Fruit fly (Drosophila melanogaster) whole organism, wandering third instar larva: ENCODE measurements around the gene CG13305.

Source experiments
- Abd-B ChIP-seq: fragments of >200 bp; optimal IDR thresholded peaks from 2 replicates; lab custom pipeline; 2017; ENCODE audit warnings: missing biosample characterization, missing genetic modification characterization
- CG32264 ChIP-seq: fragments of 200-800 bp; sonication (Bioruptor generic); optimal IDR thresholded peaks from 2 replicates; lab custom pipeline; 2016; ENCODE audit warnings: missing biosample characterization, missing genetic modification characterization
- CG9705 ChIP-seq: fragments of 200-800 bp; sonication (Bioruptor generic); optimal IDR thresholded peaks from 2 replicates; lab custom pipeline; 2018; ENCODE audit warnings: missing biosample characterization, mild to moderate bottlenecking, missing genetic modification characterization
- CrebA ChIP-seq: fragments of 200-800 bp; sonication (Bioruptor generic); optimal IDR thresholded peaks from 2 replicates; lab custom pipeline; 2016; ENCODE audit warnings: missing biosample characterization, mild to moderate bottlenecking, missing genetic modification characterization, borderline replicate concordance
- Dfd ChIP-seq: fragments of >200 bp; optimal IDR thresholded peaks from 2 replicates; lab custom pipeline; 2017; ENCODE audit warnings: missing biosample characterization, missing genetic modification characterization
- Dif ChIP-seq: fragments of 200-275, 200-300 bp; sonication (Bioruptor generic); optimal IDR thresholded peaks from 2 replicates; lab custom pipeline; 2018; ENCODE audit warnings: missing biosample characterization, missing genetic modification characterization; ENCODE audit not compliant: partially characterized antibody
- GATAd ChIP-seq: sonication (Bioruptor generic); optimal IDR thresholded peaks from 2 replicates; lab custom pipeline; 2016; ENCODE audit warnings: missing biosample characterization, missing genetic modification characterization
- HLH106 ChIP-seq: fragments of 200-800 bp; optimal IDR thresholded peaks from 3 replicates; lab custom pipeline; 2019; ENCODE audit warnings: missing biosample characterization, mild to moderate bottlenecking, missing genetic modification characterization, moderate library complexity
- Hnf4 ChIP-seq: fragments of 200-800 bp; sonication (Bioruptor generic); optimal IDR thresholded peaks from 2 replicates; lab custom pipeline; 2016; ENCODE audit warnings: missing biosample characterization, mild to moderate bottlenecking, missing genetic modification characterization
- Hr78 ChIP-seq: fragments of >200 bp; optimal IDR thresholded peaks from 2 replicates; lab custom pipeline; 2017; ENCODE audit warnings: missing biosample characterization, missing genetic modification characterization
- Hr83 ChIP-seq: fragments of 200-300 bp; sonication (Bioruptor generic); optimal IDR thresholded peaks from 2 replicates; lab custom pipeline; 2016; ENCODE audit warnings: missing biosample characterization, mild to moderate bottlenecking, missing genetic modification characterization, moderate library complexity; ENCODE audit not compliant: poor library complexity, severe bottlenecking
- Jra ChIP-seq: sonication (Bioruptor generic); optimal IDR thresholded peaks from 2 replicates; lab custom pipeline; 2016; ENCODE audit warnings: missing biosample characterization, missing genetic modification characterization
- Mio ChIP-seq: sonication (Bioruptor generic); optimal IDR thresholded peaks from 2 replicates; lab custom pipeline; 2016; ENCODE audit warnings: missing biosample characterization, missing genetic modification characterization
- Myc ChIP-seq: fragments of >200 bp; optimal IDR thresholded peaks from 2 replicates; lab custom pipeline; 2017
- N ChIP-seq: fragments of >200 bp; optimal IDR thresholded peaks from 2 replicates; lab custom pipeline; 2018; ENCODE audit warnings: missing biosample characterization, missing external identifiers, missing genetic modification characterization
- OdsH ChIP-seq: fragments of 200-800 bp; sonication (Bioruptor generic); optimal IDR thresholded peaks from 2 replicates; lab custom pipeline; 2016; ENCODE audit warnings: missing biosample characterization, mild to moderate bottlenecking, missing genetic modification characterization
- Rel ChIP-seq, 2 experiments: fragments of 200-800 bp; sonication (Bioruptor generic) in 1 of 2; optimal IDR thresholded peaks; 2 replicates in 1 of 2; 3 replicates in 1 of 2; lab custom pipeline; 2016 to 2019; ENCODE audit warnings: mild to moderate bottlenecking in 2 of 2, missing biosample characterization in 2 of 2, missing genetic modification characterization in 2 of 2, moderate library complexity in 1 of 2
- Sp1 ChIP-seq: fragments of 200-800 bp; sonication (Bioruptor generic); optimal IDR thresholded peaks from 3 replicates; lab custom pipeline; 2019; ENCODE audit warnings: missing biosample characterization, mild to moderate bottlenecking, missing genetic modification characterization, moderate library complexity
- br ChIP-seq: fragments of 200-800 bp; sonication (Bioruptor generic); optimal IDR thresholded peaks from 2 replicates; lab custom pipeline; 2016; ENCODE audit warnings: missing biosample characterization, missing genetic modification characterization
- brk ChIP-seq: fragments of 200-800 bp; sonication (Bioruptor generic); optimal IDR thresholded peaks from 2 replicates; lab custom pipeline; 2016; ENCODE audit warnings: missing biosample characterization, mild to moderate bottlenecking, missing genetic modification characterization
- dl ChIP-seq, 2 experiments: fragments of 175-275, 200-275 bp in 1 of 2; fragments of 200-275 bp in 1 of 2; sonication (Bioruptor generic); optimal IDR thresholded peaks; lab custom pipeline; 2018; ENCODE audit warnings: mild to moderate bottlenecking in 2 of 2, missing biosample characterization in 2 of 2, missing genetic modification characterization in 2 of 2, moderate library complexity in 2 of 2; ENCODE audit not compliant: partially characterized antibody in 2 of 2, insufficient read depth in 1 of 2
- dsf ChIP-seq: sonication (Bioruptor generic); optimal IDR thresholded peaks from 2 replicates; lab custom pipeline; 2016; ENCODE audit warnings: missing biosample characterization, missing genetic modification characterization, borderline replicate concordance
- ey ChIP-seq: fragments of 200-800 bp; sonication (Bioruptor generic); optimal IDR thresholded peaks from 2 replicates; lab custom pipeline; 2016; ENCODE audit warnings: missing biosample characterization, missing genetic modification characterization
- foxo ChIP-seq, 2 experiments: fragments of 200-800 bp; sonication (Bioruptor generic); optimal IDR thresholded peaks; 2 replicates in 1 of 2; 3 replicates in 1 of 2; lab custom pipeline; 2016 to 2017; ENCODE audit warnings: missing biosample characterization in 2 of 2, missing genetic modification characterization in 2 of 2
- fru ChIP-seq: fragments of 200-800 bp; sonication (Bioruptor generic); optimal IDR thresholded peaks from 3 replicates; lab custom pipeline; 2016; ENCODE audit warnings: missing biosample characterization, mild to moderate bottlenecking, missing genetic modification characterization
- h ChIP-seq: fragments of 200-800 bp; sonication (Bioruptor generic); optimal IDR thresholded peaks from 3 replicates; lab custom pipeline; 2016; ENCODE audit warnings: missing biosample characterization, mild to moderate bottlenecking, missing genetic modification characterization
- jim ChIP-seq: fragments of 175-275, 200-325 bp; sonication (Bioruptor generic); optimal IDR thresholded peaks from 2 replicates; lab custom pipeline; 2016; ENCODE audit warnings: missing biosample characterization, mild to moderate bottlenecking, missing genetic modification characterization
- lola ChIP-seq: fragments of >200 bp; optimal IDR thresholded peaks from 2 replicates; lab custom pipeline; 2017; ENCODE audit warnings: missing biosample characterization, missing genetic modification characterization
- pan ChIP-seq: fragments of >200 bp; optimal IDR thresholded peaks from 2 replicates; lab custom pipeline; 2017
- psq ChIP-seq: fragments of 200-800 bp; sonication (Bioruptor generic); optimal IDR thresholded peaks from 3 replicates; lab custom pipeline; 2017; ENCODE audit warnings: missing biosample characterization, mild to moderate bottlenecking, missing genetic modification characterization, moderate library complexity
- rgr ChIP-seq: fragments of 200-800 bp; sonication (Bioruptor generic); optimal IDR thresholded peaks from 3 replicates; lab custom pipeline; 2016; ENCODE audit warnings: missing biosample characterization, mild to moderate bottlenecking, missing genetic modification characterization
- sage ChIP-seq: fragments of 200-800 bp; sonication (Bioruptor generic); optimal IDR thresholded peaks from 2 replicates; lab custom pipeline; 2016; ENCODE audit warnings: missing biosample characterization, mild to moderate bottlenecking, missing genetic modification characterization
- sv ChIP-seq: fragments of 200-800 bp; sonication (Bioruptor generic); optimal IDR thresholded peaks from 3 replicates; lab custom pipeline; 2016; ENCODE audit warnings: missing biosample characterization, missing genetic modification characterization
- tai ChIP-seq: sonication (Bioruptor generic); optimal IDR thresholded peaks from 2 replicates; lab custom pipeline; 2016; ENCODE audit warnings: missing biosample characterization, missing genetic modification characterization
- usp ChIP-seq: fragments of >200 bp; optimal IDR thresholded peaks from 2 replicates; lab custom pipeline; 2017; ENCODE audit warnings: missing biosample characterization, missing genetic modification characterization
- woc ChIP-seq: sonication (Bioruptor generic); optimal IDR thresholded peaks from 2 replicates; lab custom pipeline; 2016; ENCODE audit warnings: missing biosample characterization, mild to moderate bottlenecking, missing genetic modification characterization

Gene CG13305

dm6 chr3L:8661793-8662669 lies 15.4 kb upstream of the CG13305 start:
- TF ChIP-seq pan (lab: Kevin White, UChicago) (no peak), fru (GFP tag; lab: Kevin White, UChicago) (peak; percentile 23), GATAd (no peak), N (GFP tag; lab: Kevin White, UChicago) (no peak), h (GFP tag; lab: Kevin White, UChicago) (peak; percentile 14), OdsH (GFP tag; lab: Kevin White, UChicago) (peak; percentile 7), Rel (GFP tag; optimal IDR thresholded peaks at IDR 0.05; lab: Kevin White, UChicago) (no peak), Rel (tag; optimal IDR thresholded peaks at IDR 0.05; lab: Kevin White, UChicago) (peak; percentile 3)

dm6 chr3L:8660800-8661199 lies 14.2 kb upstream of the CG13305 start:
- TF ChIP-seq HLH106 (tag; lab: Kevin White, UChicago) = no peak
- TF ChIP-seq Jra (GFP tag; lab: Kevin White, UChicago) = no peak
- TF ChIP-seq Hr83 (GFP tag; lab: Kevin White, UChicago) = no peak
- no peak for TF ChIP-seq CG9705 (GFP tag; lab: Kevin White, UChicago)

- no peak for TF ChIP-seq lola (GFP tag; lab: Kevin White, UChicago)
- no peak for TF ChIP-seq CrebA (GFP tag; lab: Kevin White, UChicago)
- TF ChIP-seq Hnf4 (GFP tag; lab: Kevin White, UChicago) = no peak
- TF ChIP-seq Hr83 (GFP tag; lab: Kevin White, UChicago) = no peak
- TF ChIP-seq OdsH (GFP tag; lab: Kevin White, UChicago) = no peak
- no peak for TF ChIP-seq GATAd
- no peak for TF ChIP-seq usp
- TF ChIP-seq CG32264 (GFP tag; lab: Kevin White, UChicago) = no peak
- no peak for TF ChIP-seq jim
- no peak for TF ChIP-seq h (GFP tag; lab: Kevin White, UChicago)
- no peak for TF ChIP-seq rgr (GFP tag; lab: Kevin White, UChicago)
- TF ChIP-seq dsf = no peak
- TF ChIP-seq br (GFP tag; lab: Kevin White, UChicago) = no peak
- TF ChIP-seq sage = no peak
- TF ChIP-seq Myc (lab: Kevin White, UChicago) = no peak
- no peak for TF ChIP-seq Hr78 (GFP tag; lab: Kevin White, UChicago)
- TF ChIP-seq Abd-B = no peak
- no peak for TF ChIP-seq N (GFP tag; lab: Kevin White, UChicago)
- TF ChIP-seq, all 38 proteins: peak for 0
These were observed 13.0 kb upstream of the CG13305 start for dm6 chr3L:8659601-8660000.

dm6 chr3L:8657787-8658186 lies 11.2 kb upstream of the CG13305 start:
- no peak for TF ChIP-seq psq
- TF ChIP-seq Myc (lab: Kevin White, UChicago) = no peak
- no peak for TF ChIP-seq h (GFP tag; lab: Kevin White, UChicago)
- no peak for TF ChIP-seq N (GFP tag; lab: Kevin White, UChicago)
- TF ChIP-seq CG9705 (GFP tag; lab: Kevin White, UChicago) = no peak
- no peak for TF ChIP-seq woc (GFP tag; lab: Kevin White, UChicago)
- no peak for TF ChIP-seq tai (GFP tag; lab: Kevin White, UChicago)
- no peak for TF ChIP-seq rgr (GFP tag; lab: Kevin White, UChicago)
- no peak for TF ChIP-seq dl (GFP tag; optimal IDR thresholded peaks at IDR 0.05; lab: Kevin White, UChicago; ENCODE audit: insufficient read depth in 1 of 2, partially characterized antibody in 2 of 2)
- TF ChIP-seq jim = no peak
- TF ChIP-seq usp = no peak
- no peak for TF ChIP-seq Hnf4 (GFP tag; lab: Kevin White, UChicago)
- no peak for TF ChIP-seq CG32264 (GFP tag; lab: Kevin White, UChicago)
- no peak for TF ChIP-seq Sp1 (GFP tag; lab: Kevin White, UChicago)

dm6 chr3L:8657429-8657754 lies 10.8 kb upstream of the CG13305 start:
- TF ChIP-seq sage (peak; percentile 31), fru (GFP tag; lab: Kevin White, UChicago) (peak; percentile 93), foxo (GFP tag; optimal IDR thresholded peaks at IDR 0.05; lab: Kevin White, UChicago) (peak in 1 of 2 experiments; percentile 89), br (GFP tag; lab: Kevin White, UChicago) (peak; percentile 84), Sp1 (GFP tag; lab: Kevin White, UChicago) (peak; percentile 88), brk (GFP tag; lab: Kevin White, UChicago) (peak; percentile 63), Hr83 (GFP tag; lab: Kevin White, UChicago) (no peak), rgr (GFP tag; lab: Kevin White, UChicago) (peak; percentile 79), N (GFP tag; lab: Kevin White, UChicago) (no peak), psq (peak; percentile 65), Mio (GFP tag; lab: Kevin White, UChicago) (no peak), woc (GFP tag; lab: Kevin White, UChicago) (peak; percentile 85), Hnf4 (GFP tag; lab: Kevin White, UChicago) (peak; percentile 76), Abd-B (no peak), tai (GFP tag; lab: Kevin White, UChicago) (peak; percentile 64), h (GFP tag; lab: Kevin White, UChicago) (peak; percentile 90), CG32264 (GFP tag; lab: Kevin White, UChicago) (peak; percentile 80), Rel (GFP tag; optimal IDR thresholded peaks at IDR 0.05; lab: Kevin White, UChicago) (peak; percentile 53), Rel (tag; optimal IDR thresholded peaks at IDR 0.05; lab: Kevin White, UChicago) (peak; percentile 58), Myc (lab: Kevin White, UChicago) (no peak), Dfd (no peak), OdsH (GFP tag; lab: Kevin White, UChicago) (peak; percentile 84), Jra (GFP tag; lab: Kevin White, UChicago) (peak; percentile 59), HLH106 (tag; lab: Kevin White, UChicago) (peak; percentile 89), ey (GFP tag; lab: Kevin White, UChicago) (peak; percentile 85), sv (no peak), Dif (GFP tag; lab: Kevin White, UChicago) (no peak)
